Fruit fly (Drosophila melanogaster): ENCODE results near the gene CG45049.
A peak's percentile ranks its signal among the peaks of the same experiment; 100 is the strongest.

The CG45049 gene

DNA sequence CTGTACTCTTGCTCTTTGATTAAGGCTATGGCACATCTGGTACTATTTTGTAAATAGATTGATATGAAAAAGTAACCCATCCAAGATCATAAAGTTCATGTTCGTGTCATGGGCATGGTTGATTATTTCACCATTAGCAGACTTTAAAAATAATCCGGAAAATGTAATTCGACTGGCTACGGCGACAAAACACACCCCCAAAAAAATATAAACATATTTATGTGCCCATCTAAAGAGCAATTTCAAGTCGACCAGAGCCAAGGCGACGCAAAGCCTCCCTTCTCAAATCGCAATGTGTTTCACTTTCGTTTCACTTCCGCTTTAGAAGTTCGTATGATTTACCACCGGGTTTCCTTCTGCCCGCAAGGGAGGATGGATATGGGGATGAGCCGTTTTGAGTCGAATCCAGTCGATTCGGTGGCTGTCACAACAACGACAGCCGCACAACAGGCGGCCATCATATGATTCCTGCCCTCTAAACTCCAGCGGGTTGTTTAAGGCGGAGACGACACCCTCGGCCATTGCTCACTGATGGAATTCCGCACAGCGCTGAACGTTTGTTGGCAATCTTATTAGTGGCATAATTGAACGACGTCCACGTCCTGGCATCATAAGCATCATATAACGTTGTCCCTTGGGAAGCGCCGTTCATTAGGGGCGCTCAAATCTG is 7.7 kb upstream of the CG45049 start:
- TF ChIP-seq insv (optimal IDR thresholded peaks at IDR 0.05) (no peak), h (optimal IDR thresholded peaks at IDR 0.05) (no peak), Myc (optimal IDR thresholded peaks at IDR 0.05) (no peak), Sin3A (optimal IDR thresholded peaks at IDR 0.05) (no peak), ttk (optimal IDR thresholded peaks at IDR 0.05) (no peak)

DNA sequence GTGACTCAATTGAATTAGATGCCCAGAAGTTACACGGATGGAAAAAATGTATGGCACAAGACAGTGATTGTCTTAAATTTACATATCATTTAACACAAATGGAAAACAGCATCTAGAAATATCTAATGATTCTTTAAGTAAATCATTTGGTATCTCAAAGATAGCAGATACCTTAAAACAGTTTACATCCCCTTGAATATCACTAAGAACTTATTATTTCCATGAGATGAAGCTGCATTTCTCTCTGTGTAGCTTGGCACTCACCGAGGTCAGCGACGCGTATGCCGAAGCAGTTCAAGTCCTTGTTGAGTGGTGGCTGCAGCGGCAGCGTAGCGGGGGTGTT is 7.2 kb upstream of the CG45049 start:
- no peak for TF ChIP-seq Sin3A (optimal IDR thresholded peaks at IDR 0.05)
- no peak for TF ChIP-seq h (optimal IDR thresholded peaks at IDR 0.05)
- no peak for TF ChIP-seq psq (optimal IDR thresholded peaks at IDR 0.05)
- no peak for TF ChIP-seq Myc (optimal IDR thresholded peaks at IDR 0.05)
- TF ChIP-seq ttk (optimal IDR thresholded peaks at IDR 0.05), result no peak
- TF ChIP-seq insv (optimal IDR thresholded peaks at IDR 0.05), result no peak

DNA sequence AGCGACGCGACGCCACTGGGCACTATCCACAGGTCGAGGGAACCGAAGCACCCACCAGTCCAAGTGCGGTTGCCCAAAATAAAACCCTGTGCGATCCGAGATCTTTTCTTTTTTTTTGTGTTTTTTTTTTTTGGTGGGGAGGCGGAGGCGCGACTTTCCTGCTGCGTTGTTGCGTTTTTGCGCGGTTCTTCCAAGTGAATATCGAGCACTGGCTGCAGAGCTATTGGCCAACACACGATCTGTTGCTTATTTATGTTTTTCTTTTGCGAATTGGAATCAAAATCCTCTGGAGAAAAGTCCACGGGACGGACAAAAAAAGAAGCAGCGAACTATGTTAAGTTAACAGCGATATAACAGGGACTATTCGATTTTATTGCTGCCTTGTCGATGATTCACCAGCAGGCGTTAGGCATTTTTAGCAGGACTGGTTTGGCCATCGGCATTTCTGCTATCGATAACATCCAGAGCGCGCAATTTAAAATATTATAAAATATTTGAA is 5.9 kb upstream of the CG45049 start, which contains the start of gene wge:
Gene wge, minus strand, starts transcription at position 343 of the 499 bp plus-strand sequence.
- TF ChIP-seq psq (optimal IDR thresholded peaks at IDR 0.05) (peak; percentile 23), insv (optimal IDR thresholded peaks at IDR 0.05) (no peak)

DNA sequence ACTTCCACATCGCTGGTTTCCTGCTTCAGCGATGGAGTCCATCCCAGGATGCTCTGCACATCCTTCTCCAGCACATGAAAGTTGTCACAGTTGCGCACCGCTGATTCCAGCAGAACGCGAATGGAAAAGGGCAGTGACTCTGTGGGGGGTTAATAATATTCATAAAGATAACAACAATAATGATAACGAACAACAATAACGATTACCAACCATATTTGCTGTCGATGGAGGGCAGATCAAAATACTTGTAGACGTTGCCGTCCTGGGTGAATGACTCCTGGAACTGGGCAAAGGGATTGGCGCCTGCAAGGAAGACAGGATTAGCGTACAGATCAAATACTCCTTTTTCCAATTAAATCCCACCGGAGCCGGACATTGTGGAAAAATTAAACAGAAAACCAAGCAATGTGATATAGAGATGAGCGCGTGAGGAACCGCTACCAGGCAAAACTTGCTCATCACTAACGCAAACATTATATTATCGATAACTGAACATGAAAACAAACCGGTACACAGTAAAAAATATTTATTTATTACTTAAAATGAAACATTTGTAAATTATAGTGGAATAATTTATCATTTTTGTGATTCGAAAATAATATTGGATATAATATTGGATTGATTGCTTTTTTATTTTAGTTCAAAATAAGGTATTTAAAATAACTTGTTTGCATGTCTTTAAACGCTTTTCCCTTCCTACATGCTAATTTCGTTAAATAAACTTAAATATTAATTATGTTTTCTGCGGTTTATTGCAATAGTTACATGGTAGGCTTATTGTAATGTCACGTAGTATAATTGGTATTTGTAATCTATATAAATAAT is 2.4 kb upstream of the CG45049 start, which contains the start of gene Irp-1A:
Gene Irp-1A, minus strand, starts transcription at position 439 of the 825 bp plus-strand sequence.
- no peak for TF ChIP-seq insv (optimal IDR thresholded peaks at IDR 0.05)
- TF ChIP-seq ttk (optimal IDR thresholded peaks at IDR 0.05), result no peak
- no peak for TF ChIP-seq psq (optimal IDR thresholded peaks at IDR 0.05)
- no peak for TF ChIP-seq Myc (optimal IDR thresholded peaks at IDR 0.05)
- no peak for TF ChIP-seq Sin3A (optimal IDR thresholded peaks at IDR 0.05)
- no peak for TF ChIP-seq h (optimal IDR thresholded peaks at IDR 0.05)

DNA sequence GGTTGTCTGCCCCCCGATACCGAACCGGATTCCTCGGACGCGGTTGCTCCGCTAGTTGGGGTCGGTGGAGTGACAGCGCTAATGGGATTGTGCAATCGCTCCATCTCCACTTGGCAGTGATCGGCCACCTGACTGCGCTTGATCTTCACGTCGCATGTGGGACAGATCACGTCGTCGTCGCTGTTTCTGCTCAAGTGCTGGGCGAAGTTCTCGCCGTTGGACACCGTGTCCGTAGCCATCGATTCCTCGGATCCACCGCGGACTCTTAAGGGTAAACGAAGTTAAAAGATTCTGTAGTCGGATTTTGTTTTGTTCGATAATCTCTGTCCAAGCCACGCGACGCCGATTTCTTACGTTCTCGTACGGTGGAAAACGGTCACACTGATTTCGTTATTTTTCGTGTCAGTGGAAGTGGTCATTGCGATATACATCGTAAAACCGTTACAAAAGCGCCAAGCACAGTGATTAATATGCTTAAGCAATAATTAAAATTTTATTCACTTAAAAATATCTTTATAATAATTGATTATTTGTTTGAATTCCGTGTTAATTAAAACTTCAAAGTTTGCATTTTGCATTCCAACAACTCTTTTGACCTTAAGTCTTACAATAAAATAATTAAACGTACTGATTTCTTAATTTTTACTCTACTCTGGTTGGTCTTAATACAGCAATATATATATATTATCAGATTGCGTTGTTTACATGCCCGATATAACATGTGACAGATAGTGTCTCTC is 566 bp upstream of the CG45049 start, which contains the start of gene RNF220:
Gene RNF220, minus strand, starts transcription at position 384 of the 740 bp plus-strand sequence.
- peak; percentile 73 for TF ChIP-seq psq (optimal IDR thresholded peaks at IDR 0.05)
- no peak for TF ChIP-seq ttk (optimal IDR thresholded peaks at IDR 0.05)

DNA sequence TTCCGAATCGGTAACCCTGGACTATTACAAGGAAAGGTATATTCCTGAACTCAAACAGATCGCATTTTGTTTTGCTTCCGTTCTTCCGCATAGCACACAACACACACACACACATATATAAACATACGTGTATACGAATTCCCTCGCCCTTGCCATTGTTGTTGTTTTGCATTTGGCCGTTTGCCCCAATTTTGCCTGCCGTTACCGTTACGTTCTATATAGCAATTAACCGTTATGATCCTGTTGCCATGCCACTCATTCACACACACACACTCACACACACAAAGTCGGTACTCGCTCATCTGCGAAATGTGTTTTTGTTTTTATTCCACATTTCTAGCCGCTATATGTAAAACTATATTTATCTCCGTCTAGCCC is 678 bp downstream of the CG45049 start:
- TF ChIP-seq Sin3A (optimal IDR thresholded peaks at IDR 0.05), result no peak
- TF ChIP-seq h (optimal IDR thresholded peaks at IDR 0.05), result no peak
- TF ChIP-seq insv (optimal IDR thresholded peaks at IDR 0.05), result no peak
- TF ChIP-seq ttk (optimal IDR thresholded peaks at IDR 0.05), result no peak
- TF ChIP-seq psq (optimal IDR thresholded peaks at IDR 0.05), result no peak
- no peak for TF ChIP-seq Myc (optimal IDR thresholded peaks at IDR 0.05)

DNA sequence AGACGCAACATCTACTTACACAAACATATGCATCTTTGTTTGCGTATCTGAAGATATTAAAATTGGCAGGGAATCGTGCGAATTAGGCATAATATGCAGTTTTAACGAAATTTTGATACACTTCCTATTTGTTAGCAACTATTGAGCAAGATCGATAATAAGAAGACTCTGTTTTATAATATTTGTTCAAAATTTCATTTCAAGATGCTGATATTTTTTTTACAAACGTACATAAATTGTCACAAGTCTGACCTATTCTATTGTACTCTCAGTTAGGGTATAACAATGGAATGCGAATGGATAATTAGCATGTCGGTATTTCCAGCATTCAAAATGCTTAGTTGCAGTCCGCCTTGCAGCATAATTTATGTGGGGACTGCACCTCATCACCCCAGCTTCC is 1.1 kb downstream of the CG45049 start:
- no peak for TF ChIP-seq h (optimal IDR thresholded peaks at IDR 0.05)
- TF ChIP-seq Sin3A (optimal IDR thresholded peaks at IDR 0.05), result no peak
- TF ChIP-seq Myc (optimal IDR thresholded peaks at IDR 0.05), result no peak

DNA sequence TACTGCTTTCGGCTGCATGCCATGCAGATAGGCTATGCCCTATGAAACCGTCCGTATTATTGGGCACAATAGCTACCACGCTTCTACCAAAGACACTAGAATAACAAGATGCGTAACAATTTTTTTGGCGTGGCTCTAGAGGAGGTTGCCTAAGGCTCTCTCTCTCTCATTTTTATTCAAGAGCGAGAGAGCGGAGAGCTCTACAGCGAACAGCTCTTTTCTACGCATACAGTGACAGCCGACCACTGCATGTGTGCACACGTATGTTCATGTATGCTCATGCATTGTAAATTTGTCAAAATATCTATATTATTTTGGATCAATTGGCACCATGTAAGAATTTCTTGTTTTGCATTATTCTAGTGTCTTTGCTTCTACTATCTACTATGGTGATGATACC is 6.2 kb downstream of the CG45049 start:
- no peak for TF ChIP-seq psq (optimal IDR thresholded peaks at IDR 0.05)
- no peak for TF ChIP-seq Myc (optimal IDR thresholded peaks at IDR 0.05)
- TF ChIP-seq ttk (optimal IDR thresholded peaks at IDR 0.05), result no peak
- no peak for TF ChIP-seq Sin3A (optimal IDR thresholded peaks at IDR 0.05)
- no peak for TF ChIP-seq h (optimal IDR thresholded peaks at IDR 0.05)
- no peak for TF ChIP-seq insv (optimal IDR thresholded peaks at IDR 0.05)

DNA sequence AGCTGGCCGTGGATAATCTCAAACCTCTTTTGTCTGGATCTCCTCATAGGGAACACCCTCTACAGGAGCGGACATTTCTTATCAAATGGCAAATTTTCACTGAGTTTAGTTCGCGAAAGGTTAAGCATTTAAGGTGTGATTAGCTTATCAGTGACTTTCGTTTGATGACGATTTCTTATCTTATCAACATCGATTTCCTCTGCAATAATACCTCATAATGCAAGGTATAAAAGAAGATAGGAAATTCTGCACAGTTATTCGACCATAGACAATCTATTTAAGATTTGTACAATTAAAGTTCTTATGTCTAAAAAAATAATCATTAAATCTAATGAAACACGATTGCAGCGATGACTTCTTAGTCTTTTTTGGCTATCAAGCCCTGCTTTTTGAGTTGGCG is 7.0 kb downstream of the CG45049 start, which contains the start of gene Takl2:
Gene Takl2, minus strand, starts transcription at position 101 of the 400 bp plus-strand sequence.
- TF ChIP-seq psq (optimal IDR thresholded peaks at IDR 0.05) (no peak), ttk (optimal IDR thresholded peaks at IDR 0.05) (no peak), Myc (optimal IDR thresholded peaks at IDR 0.05) (no peak), h (optimal IDR thresholded peaks at IDR 0.05) (no peak), insv (optimal IDR thresholded peaks at IDR 0.05) (no peak), Sin3A (optimal IDR thresholded peaks at IDR 0.05) (no peak)

DNA sequence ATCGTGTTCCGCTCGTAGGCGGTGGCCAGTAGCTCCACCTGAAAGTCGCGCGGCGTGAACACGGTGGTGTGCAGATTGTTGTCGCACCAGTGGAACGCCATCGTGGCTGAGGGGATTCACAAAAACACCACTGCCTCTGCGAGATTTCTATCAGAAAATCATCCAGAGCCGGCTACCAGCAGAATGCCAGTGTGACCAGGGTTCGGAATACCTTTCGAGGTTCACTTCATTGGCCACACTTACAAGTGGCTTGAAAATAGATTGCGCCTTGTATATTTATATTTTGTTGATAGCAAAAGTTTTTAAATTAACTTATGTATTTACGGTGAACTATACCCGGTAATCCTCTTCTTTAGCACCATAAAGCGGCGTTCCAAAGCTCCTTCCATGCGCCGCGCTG is 14.2 kb downstream of the CG45049 start, which contains the start of the genes Dcr-1 and CG6985:
Gene Dcr-1, minus strand, starts transcription at position 162 of the 400 bp plus-strand sequence.
Gene CG6985, plus strand, starts transcription at position 221 of the 400 bp plus-strand sequence.
- TF ChIP-seq ttk (optimal IDR thresholded peaks at IDR 0.05) (no peak), psq (optimal IDR thresholded peaks at IDR 0.05) (no peak), h (optimal IDR thresholded peaks at IDR 0.05) (no peak), Sin3A (optimal IDR thresholded peaks at IDR 0.05) (no peak), Myc (optimal IDR thresholded peaks at IDR 0.05) (no peak), insv (optimal IDR thresholded peaks at IDR 0.05) (no peak)

DNA sequence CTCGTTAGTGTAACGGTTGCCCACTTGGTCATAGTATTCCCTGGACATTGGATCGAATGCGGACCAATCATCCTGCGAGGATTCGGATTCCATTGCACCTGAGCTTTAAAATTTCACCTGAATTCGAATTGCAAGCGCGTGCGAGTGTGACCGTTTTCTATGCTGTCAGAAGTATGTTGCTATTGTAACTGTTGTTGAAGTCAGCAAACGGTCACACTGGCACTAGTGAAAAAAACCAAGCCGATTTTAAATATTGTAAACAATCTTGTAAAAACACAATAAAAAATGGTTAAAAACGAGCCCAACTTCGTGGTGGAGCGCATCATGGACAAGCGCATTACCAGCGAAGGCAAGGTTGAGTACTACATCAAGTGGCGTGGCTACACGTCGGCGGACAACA is 18.7 kb downstream of the CG45049 start, which contains the start of the genes vret and HP1c:
Gene vret, minus strand, starts transcription at position 150 of the 400 bp plus-strand sequence.
Gene HP1c, plus strand, starts transcription at position 189 of the 400 bp plus-strand sequence.
- TF ChIP-seq psq (optimal IDR thresholded peaks at IDR 0.05), result no peak
- TF ChIP-seq Sin3A (optimal IDR thresholded peaks at IDR 0.05), result no peak
- no peak for TF ChIP-seq ttk (optimal IDR thresholded peaks at IDR 0.05)
- TF ChIP-seq insv (optimal IDR thresholded peaks at IDR 0.05), result no peak
- no peak for TF ChIP-seq h (optimal IDR thresholded peaks at IDR 0.05)
- TF ChIP-seq Myc (optimal IDR thresholded peaks at IDR 0.05), result no peak
